Worm (Caenorhabditis elegans): ENCODE data around the gene tnc-2.

The tnc-2 gene

DNA sequence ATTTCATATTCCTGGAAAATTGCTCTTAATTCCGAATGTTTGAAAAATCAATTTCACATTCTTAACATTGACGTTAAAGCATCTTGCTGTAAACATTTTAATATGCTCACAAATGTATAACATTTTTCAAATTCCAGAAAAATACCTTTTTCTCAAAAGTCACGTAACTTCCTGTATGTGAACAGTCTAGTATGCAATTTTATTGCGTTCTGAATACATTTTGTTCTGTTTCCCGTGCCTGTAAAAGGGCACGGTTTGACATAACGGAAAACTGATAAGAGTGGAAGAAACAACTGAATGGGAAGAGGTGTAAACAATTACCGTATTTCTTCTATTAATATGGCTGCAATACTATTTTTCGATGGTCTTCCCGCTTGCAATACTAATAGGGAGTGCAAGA lies 16.2 kb downstream of the tnc-2 start:
- TF ChIP-seq nhr-80 (tag; optimal IDR thresholded peaks at IDR 0.05) (peak; percentile 10), T26A5.8 (tag; optimal IDR thresholded peaks at IDR 0.05) (no peak)

- TF ChIP-seq B0035.1 (tag; optimal IDR thresholded peaks at IDR 0.05) (no peak), B0261.1 (tag; optimal IDR thresholded peaks at IDR 0.05) (no peak), dpff-1 (tag; optimal IDR thresholded peaks at IDR 0.05) (no peak), athp-1 (tag; optimal IDR thresholded peaks at IDR 0.05) (no peak), somi-1 (GFP tag; optimal IDR thresholded peaks at IDR 0.05) (no peak), madf-8 (GFP tag; conservative IDR thresholded peaks at IDR 0.05) (no peak), ets-4 (GFP tag; optimal IDR thresholded peaks at IDR 0.05) (no peak), mel-28 (tag; optimal IDR thresholded peaks at IDR 0.05; ENCODE audit: borderline replicate concordance) (no peak)
Observed at ce11 chrII:10483860-10484259, 17.2 kb downstream of the tnc-2 start.

DNA sequence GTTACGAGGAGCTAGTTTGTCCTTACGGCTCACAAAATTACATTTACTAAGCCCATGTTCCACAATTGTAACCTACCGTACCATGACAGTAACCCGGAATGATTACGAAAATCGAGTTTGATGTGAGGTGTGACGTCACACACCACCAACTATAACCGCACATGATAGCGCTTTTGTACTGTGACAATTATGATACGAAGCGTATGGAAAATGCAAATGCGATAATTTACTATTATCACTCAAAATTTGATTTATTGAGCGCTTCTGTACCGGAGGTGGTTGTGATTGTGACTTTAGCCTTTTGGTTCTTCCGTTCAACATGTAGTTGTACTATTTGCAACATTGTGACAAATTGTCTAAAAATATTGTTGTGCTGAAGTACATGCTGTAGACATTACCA lies 19.0 kb downstream of the tnc-2 start:
- peak; percentile 18 for TF ChIP-seq nhr-80 (tag; optimal IDR thresholded peaks at IDR 0.05)
- no peak for TF ChIP-seq sptf-2 (GFP tag; optimal IDR thresholded peaks at IDR 0.05)

ce11 chrII:10486738-10487137 lies 20.1 kb downstream of the tnc-2 start, which contains the start of gene ZK666.15:
TSS of gene ZK666.15 (plus strand) at chrII:10487038.
- TF ChIP-seq him-1 (tag; optimal IDR thresholded peaks at IDR 0.05) (no peak), tlf-1 (GFP tag; optimal IDR thresholded peaks at IDR 0.05) (no peak), nhr-80 (tag; optimal IDR thresholded peaks at IDR 0.05) (no peak), hrde-1 (tag; optimal IDR thresholded peaks at IDR 0.05; ENCODE audit: borderline replicate concordance) (no peak), F33H1.4 (GFP tag; IDR thresholded peaks at IDR 0.05) (no peak), bed-2 (GFP tag; IDR thresholded peaks at IDR 0.05) (no peak), mxl-1 (tag; optimal IDR thresholded peaks at IDR 0.05) (no peak), cebp-2 (GFP tag; IDR thresholded peaks at IDR 0.05) (no peak), pha-4 (tag; optimal IDR thresholded peaks at IDR 0.05) (no peak), lin-35 (GFP tag; optimal IDR thresholded peaks at IDR 0.05) (no peak), Y79H2A.3 (GFP tag; conservative IDR thresholded peaks at IDR 0.05) (no peak), ceh-27 (GFP tag; optimal IDR thresholded peaks at IDR 0.05) (no peak), F39B2.1 (GFP tag; IDR thresholded peaks at IDR 0.05) (no peak), somi-1 (GFP tag; optimal IDR thresholded peaks at IDR 0.05) (no peak), dpff-1 (tag; optimal IDR thresholded peaks at IDR 0.05) (no peak), athp-1 (tag; optimal IDR thresholded peaks at IDR 0.05) (no peak)

DNA sequence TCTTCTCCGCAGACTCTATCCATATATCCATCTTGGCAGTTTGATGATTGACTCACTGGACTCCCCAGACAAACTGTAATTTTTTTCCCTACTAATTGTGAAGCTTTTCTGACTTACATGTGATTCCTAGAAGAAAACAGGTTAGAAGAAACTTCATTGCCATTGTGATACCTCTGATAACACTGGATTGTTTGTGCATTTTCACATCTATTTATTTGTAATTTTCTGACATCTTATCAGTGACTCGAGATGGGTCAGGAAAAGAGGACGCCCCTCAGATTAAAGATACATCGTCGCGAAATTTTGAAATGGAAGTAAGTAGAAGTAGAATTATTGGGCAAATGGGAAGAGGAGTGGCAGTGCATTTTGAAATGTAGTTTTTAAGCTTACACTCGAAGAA lies 23.7 kb downstream of the tnc-2 start, which contains the start of gene clec-61:
Gene clec-61, minus strand, starts transcription at position 209 of the 400 bp plus-strand sequence.
- TF ChIP-seq let-526 (GFP tag; IDR thresholded peaks at IDR 0.05) (no peak), lir-1 (GFP tag; conservative IDR thresholded peaks at IDR 0.05) (no peak), aptf-3 (GFP tag; IDR thresholded peaks at IDR 0.05) (no peak), egl-44 (GFP tag; IDR thresholded peaks at IDR 0.05) (no peak), attf-6 (GFP tag; IDR thresholded peaks at IDR 0.05) (no peak), cebp-2 (GFP tag; IDR thresholded peaks at IDR 0.05) (no peak), ztf-26 (tag; optimal IDR thresholded peaks at IDR 0.05) (no peak), lin-35 (GFP tag; optimal IDR thresholded peaks at IDR 0.05) (no peak), nhr-179 (tag; optimal IDR thresholded peaks at IDR 0.05) (no peak), B0261.1 (tag; optimal IDR thresholded peaks at IDR 0.05) (no peak), F49E8.2 (tag; optimal IDR thresholded peaks at IDR 0.05; ENCODE audit: insufficient read depth) (no peak), F22D6.2 (tag; optimal IDR thresholded peaks at IDR 0.05) (no peak), snpc-1.1 (tag; optimal IDR thresholded peaks at IDR 0.05; ENCODE audit: insufficient read depth) (no peak), B0035.1 (tag; optimal IDR thresholded peaks at IDR 0.05) (no peak)

Measured in whole organism, young adult.